Worm (Caenorhabditis elegans): Measurements from ENCODE around the gene F41B5.1.

The F41B5.1 gene

ce11 chrV:2285107-2285506, 29.8 kb downstream of the F41B5.1 start, which contains the start of gene nhr-227:
nhr-227 (plus strand) TSS chrV:2285432.
- TF ChIP-seq dve-1 (tag; optimal IDR thresholded peaks at IDR 0.05; ENCODE audit: insufficient read depth) (peak; percentile 31), egl-43 (GFP tag; IDR thresholded peaks at IDR 0.05) (no peak), daf-19 (GFP tag; conservative IDR thresholded peaks at IDR 0.05) (no peak), F44E2.7 (GFP tag; IDR thresholded peaks at IDR 0.05) (no peak), ZK337.2 (GFP tag; IDR thresholded peaks at IDR 0.05) (no peak), ceh-62 (tag; optimal IDR thresholded peaks at IDR 0.05) (no peak), ceh-32 (tag; optimal IDR thresholded peaks at IDR 0.05; ENCODE audit: poor library complexity) (no peak), lir-3 (tag; optimal IDR thresholded peaks at IDR 0.05) (no peak), madf-5 (GFP tag; IDR thresholded peaks at IDR 0.05) (no peak), nhr-28 (tag; optimal IDR thresholded peaks at IDR 0.05) (peak; percentile 51), hlh-30 (tag; optimal IDR thresholded peaks at IDR 0.05; ENCODE audit: insufficient read depth) (peak; percentile 12), sdz-12 (GFP tag; optimal IDR thresholded peaks at IDR 0.05) (no peak), zag-1 (tag; optimal IDR thresholded peaks at IDR 0.05) (no peak), aha-1 (tag) (peak; percentile 75), T20F7.1 (GFP tag; optimal IDR thresholded peaks at IDR 0.05) (peak; percentile 33), pqm-1 (tag; optimal IDR thresholded peaks at IDR 0.05) (no peak), lin-39 (tag; optimal IDR thresholded peaks at IDR 0.05) (no peak)

ce11 chrV:2290329-2290728, 35.0 kb downstream of the F41B5.1 start, which contains the start of gene nhr-225:
nhr-225 (minus strand) TSS chrV:2290474.
- TF ChIP-seq dve-1 (tag; optimal IDR thresholded peaks at IDR 0.05; ENCODE audit: insufficient read depth), result peak; percentile 8
- TF ChIP-seq mes-2 (tag; optimal IDR thresholded peaks at IDR 0.05; ENCODE audit: poor library complexity, severe bottlenecking), result no peak

ce11 chrV:2292240-2292639, 36.9 kb downstream of the F41B5.1 start, which contains the start of gene nhr-115:
nhr-115 (plus strand) TSS chrV:2292540.
- no peak for TF ChIP-seq ceh-44 (GFP tag; IDR thresholded peaks at IDR 0.05)
- no peak for TF ChIP-seq attf-4 (tag; optimal IDR thresholded peaks at IDR 0.05)
- no peak for TF ChIP-seq T20F7.1 (GFP tag; optimal IDR thresholded peaks at IDR 0.05)
- no peak for TF ChIP-seq nhr-10 (tag; optimal IDR thresholded peaks at IDR 0.05)
- TF ChIP-seq egl-43 (GFP tag; IDR thresholded peaks at IDR 0.05), result no peak
- TF ChIP-seq nhr-28 (tag; optimal IDR thresholded peaks at IDR 0.05), result peak; percentile 41
- peak; percentile 26; the same call in 1 of the 2 replicates for TF ChIP-seq dmd-6 (GFP tag; IDR thresholded peaks at IDR 0.05)
- TF ChIP-seq hlh-11 (tag; optimal IDR thresholded peaks at IDR 0.05), result no peak
- no peak for TF ChIP-seq Y75B8A.6 (GFP tag; IDR thresholded peaks at IDR 0.05)
- no peak for TF ChIP-seq mes-2 (tag; optimal IDR thresholded peaks at IDR 0.05; ENCODE audit: poor library complexity, severe bottlenecking)
- TF ChIP-seq dmd-9 (GFP tag; IDR thresholded peaks at IDR 0.05), result no peak
- peak; percentile 14 for TF ChIP-seq pqm-1 (tag; optimal IDR thresholded peaks at IDR 0.05)
- TF ChIP-seq lin-39 (tag; optimal IDR thresholded peaks at IDR 0.05), result no peak
- TF ChIP-seq hmg-1.1 (GFP tag; IDR thresholded peaks at IDR 0.05), result no peak
- no peak for TF ChIP-seq daf-8 (GFP tag; IDR thresholded peaks at IDR 0.05)
- no peak for TF ChIP-seq lsy-2 (tag; optimal IDR thresholded peaks at IDR 0.05)
- no peak for TF ChIP-seq ztf-7 (tag; optimal IDR thresholded peaks at IDR 0.05)
- TF ChIP-seq D1046.2 (GFP tag; IDR thresholded peaks at IDR 0.05), result no peak
- TF ChIP-seq vab-7 (GFP tag; IDR thresholded peaks at IDR 0.05), result no peak

ce11 chrV:2294577-2294976, 39.2 kb downstream of the F41B5.1 start, which contains the start of gene nhr-226:
nhr-226 (plus strand) TSS chrV:2294877.
- TF ChIP-seq lir-3 (tag; optimal IDR thresholded peaks at IDR 0.05), result no peak
- TF ChIP-seq hmg-1.1 (GFP tag; IDR thresholded peaks at IDR 0.05), result no peak
- peak; percentile 13 for TF ChIP-seq pqm-1 (tag; optimal IDR thresholded peaks at IDR 0.05)

ce11 chrV:2300905-2301304, 45.6 kb downstream of the F41B5.1 start, which contains the start of gene Y19D10B.8:
Y19D10B.8 (minus strand) TSS chrV:2301005.
- TF ChIP-seq nhr-41 (GFP tag; IDR thresholded peaks at IDR 0.05) (no peak), attf-4 (tag; optimal IDR thresholded peaks at IDR 0.05) (no peak), Y48G9A.11 (GFP tag; IDR thresholded peaks at IDR 0.05) (no peak), zfp-2 (tag; optimal IDR thresholded peaks at IDR 0.05) (no peak), lin-29 (GFP tag; IDR thresholded peaks at IDR 0.05) (no peak), Y5F2A.4 (GFP tag; optimal IDR thresholded peaks at IDR 0.05) (no peak), ztf-11 (tag; optimal IDR thresholded peaks at IDR 0.05) (no peak), dpl-1 (GFP tag; optimal IDR thresholded peaks at IDR 0.05) (no peak), ces-1 (GFP tag; optimal IDR thresholded peaks at IDR 0.05) (no peak), nhr-111 (GFP tag; optimal IDR thresholded peaks at IDR 0.05) (no peak), fos-1 (tag; optimal IDR thresholded peaks at IDR 0.05) (no peak), nhr-48 (tag; optimal IDR thresholded peaks at IDR 0.05) (no peak), egl-27 (tag; optimal IDR thresholded peaks at IDR 0.05) (no peak), skn-1 (tag; optimal IDR thresholded peaks at IDR 0.05) (no peak), Y105C5A.15 (GFP tag; IDR thresholded peaks at IDR 0.05) (no peak)

All from whole organism, L4 larva.